Fruit fly (Drosophila melanogaster) whole organism, pupa: ENCODE results near the gene CAH1.
A peak's percentile ranks its signal among the peaks of the same experiment; 100 is the strongest.

Experiments used
- CG10348 ChIP-seq: fragments of 200-800 bp; sonication (Bioruptor generic); IDR thresholded peaks from 2 replicates; pipeline ENCODE4 v1.3.6; 2022; ENCODE audit warnings: missing biosample characterization, missing genetic modification characterization
- CG12605 ChIP-seq: fragments of 200-800 bp; sonication (Bioruptor generic); IDR thresholded peaks from 2 replicates; pipeline ENCODE4 v1.3.6; 2022; ENCODE audit warnings: missing biosample characterization, missing genetic modification characterization
- CG13204 ChIP-seq: fragments of 200-800 bp; sonication (Bioruptor generic); optimal IDR thresholded peaks from 2 replicates; lab custom pipeline; 2018; ENCODE audit warnings: missing biosample characterization, mild to moderate bottlenecking, missing genetic modification characterization, moderate library complexity
- CG14655 ChIP-seq: fragments of 200-800 bp; sonication (Bioruptor generic); optimal IDR thresholded peaks from 3 replicates; lab custom pipeline; 2017; ENCODE audit warnings: mild to moderate bottlenecking, missing biosample characterization, missing genetic modification reagents, missing genetic modification characterization
- CG15710 ChIP-seq: fragments of 200-800 bp; sonication (Bioruptor generic); optimal IDR thresholded peaks from 2 replicates; lab custom pipeline; 2018; ENCODE audit warnings: missing biosample characterization, mild to moderate bottlenecking, missing genetic modification characterization, moderate library complexity
- CG17806 ChIP-seq: fragments of 200-800 bp; sonication (Bioruptor generic); optimal IDR thresholded peaks from 2 replicates; lab custom pipeline; 2018; ENCODE audit warnings: missing biosample characterization, mild to moderate bottlenecking, missing genetic modification characterization, moderate library complexity
- CG32121 ChIP-seq: fragments of 200-800 bp; sonication (Bioruptor generic); IDR thresholded peaks from 2 replicates; pipeline ENCODE4 v1.3.6; 2022; ENCODE audit warnings: missing biosample characterization, missing genetic modification characterization
- CG34367 ChIP-seq: fragments of 200-800 bp; sonication (Bioruptor generic); optimal IDR thresholded peaks from 2 replicates; lab custom pipeline; 2018; ENCODE audit warnings: missing biosample characterization, mild to moderate bottlenecking, missing genetic modification characterization
- CG4496 ChIP-seq: fragments of 200-800 bp; sonication (Bioruptor generic); IDR thresholded peaks from 3 replicates; pipeline ENCODE4 v1.3.6; 2022; ENCODE audit warnings: missing biosample characterization, missing genetic modification characterization
- CG8159 ChIP-seq: fragments of 200-800 bp; sonication (Bioruptor generic); optimal IDR thresholded peaks from 3 replicates; lab custom pipeline; 2018; ENCODE audit warnings: missing biosample characterization, mild to moderate bottlenecking, missing genetic modification characterization, moderate library complexity
- CG8301 ChIP-seq: fragments of 200-800 bp; sonication (Bioruptor generic); optimal IDR thresholded peaks from 2 replicates; lab custom pipeline; 2018; ENCODE audit warnings: missing biosample characterization, mild to moderate bottlenecking, missing genetic modification characterization
- CG9948 ChIP-seq: fragments of 200-800 bp; sonication (Bioruptor generic); optimal IDR thresholded peaks from 2 replicates; lab custom pipeline; 2018; ENCODE audit warnings: missing biosample characterization, mild to moderate bottlenecking, missing genetic modification characterization, moderate library complexity
- D1 ChIP-seq: fragments of 200-800 bp; sonication (Bioruptor generic); optimal IDR thresholded peaks from 2 replicates; lab custom pipeline; 2018; ENCODE audit warnings: missing biosample characterization, mild to moderate bottlenecking, missing genetic modification characterization, moderate library complexity
- EcR ChIP-seq: fragments of 200-800 bp; sonication (Bioruptor generic); optimal IDR thresholded peaks from 3 replicates; lab custom pipeline; 2019; ENCODE audit warnings: missing biosample characterization, missing genetic modification characterization, mild to moderate bottlenecking, moderate library complexity, missing genetic modification reagents
- Ets98B ChIP-seq: fragments of 200-800 bp; sonication (Bioruptor generic); IDR thresholded peaks from 2 replicates; pipeline ENCODE4 v1.3.6; 2022; ENCODE audit warnings: missing biosample characterization, missing genetic modification characterization
- Pif1A ChIP-seq: fragments of 200-800 bp; sonication (Bioruptor generic); optimal IDR thresholded peaks from 3 replicates; lab custom pipeline; 2016; ENCODE audit warnings: missing biosample characterization, missing genetic modification characterization
- Pif1B ChIP-seq: fragments of 200-800 bp; sonication (Bioruptor generic); optimal IDR thresholded peaks from 3 replicates; lab custom pipeline; 2016; ENCODE audit warnings: missing biosample characterization, missing genetic modification characterization
- Snoo ChIP-seq: fragments of 200-800 bp; sonication (Bioruptor generic); optimal IDR thresholded peaks from 3 replicates; lab custom pipeline; 2017; ENCODE audit warnings: missing biosample characterization, mild to moderate bottlenecking, missing genetic modification characterization, inconsistent platforms
- fd96Ca ChIP-seq: fragments of 200-800 bp; sonication (Bioruptor generic); IDR thresholded peaks from 3 replicates; pipeline ENCODE4 v1.3.6; 2022; ENCODE audit warnings: missing biosample characterization, missing genetic modification characterization
- gl ChIP-seq: fragments of 200-800 bp; sonication (Bioruptor generic); optimal IDR thresholded peaks from 2 replicates; lab custom pipeline; 2018; ENCODE audit warnings: missing biosample characterization, mild to moderate bottlenecking, missing genetic modification characterization
- rn ChIP-seq: fragments of 200-800 bp; sonication (Bioruptor generic); IDR thresholded peaks from 2 replicates; pipeline ENCODE4 v1.3.6; 2022; ENCODE audit warnings: missing biosample characterization, missing genetic modification characterization

Gene CAH1

DNA sequence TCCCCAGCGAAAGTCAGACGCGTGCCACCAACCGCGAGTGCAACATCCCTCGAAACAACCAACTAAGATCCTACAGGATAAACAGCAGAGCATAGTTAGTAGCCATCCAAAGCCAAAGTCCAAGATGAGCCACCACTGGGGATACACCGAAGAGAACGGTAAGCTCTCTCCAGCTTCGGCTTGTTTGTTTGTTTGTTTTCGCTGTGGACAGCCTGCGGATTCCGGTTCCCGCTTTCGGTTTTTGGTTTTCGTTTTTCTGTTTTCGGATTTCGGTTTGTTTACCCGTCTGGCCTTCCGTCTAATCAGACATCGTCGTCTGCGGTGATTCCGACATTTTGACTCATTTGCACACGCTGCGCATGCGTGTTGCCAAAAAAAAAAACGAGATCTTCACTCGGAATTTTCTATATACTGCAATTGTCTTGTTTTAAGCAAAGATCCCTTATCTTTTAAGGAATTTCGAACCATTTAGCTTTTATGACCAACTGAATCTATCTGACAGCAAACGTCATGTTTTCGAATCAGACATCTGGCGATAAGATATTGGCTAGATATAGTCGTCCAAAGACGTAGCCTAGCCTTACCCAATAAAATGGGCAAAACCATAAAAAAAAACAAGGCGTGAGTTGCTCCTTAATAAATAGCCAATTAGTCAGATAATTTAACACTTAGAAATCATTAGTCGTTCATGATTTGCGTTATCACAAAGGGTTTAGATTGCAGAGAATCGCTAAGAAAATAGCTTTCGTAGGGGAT lies 557 bp downstream of the CAH1 start:
- TF ChIP-seq CG32121 (GFP tag; lab: Robert Waterston, UW) (no peak), fd96Ca (GFP tag; lab: Robert Waterston, UW) (no peak), CG4496 (GFP tag; lab: Robert Waterston, UW) (0 out of 3 replicates have a peak, but pooled peaks have one; percentile 22), CG13204 (GFP tag; lab: Kevin White, UChicago) (no peak), CG15710 (no peak), CG12605 (no peak), CG34367 (tag; lab: Kevin White, UChicago) (no peak), CG9948 (tag; lab: Kevin White, UChicago) (no peak), gl (tag; lab: Kevin White, UChicago) (no peak)

DNA sequence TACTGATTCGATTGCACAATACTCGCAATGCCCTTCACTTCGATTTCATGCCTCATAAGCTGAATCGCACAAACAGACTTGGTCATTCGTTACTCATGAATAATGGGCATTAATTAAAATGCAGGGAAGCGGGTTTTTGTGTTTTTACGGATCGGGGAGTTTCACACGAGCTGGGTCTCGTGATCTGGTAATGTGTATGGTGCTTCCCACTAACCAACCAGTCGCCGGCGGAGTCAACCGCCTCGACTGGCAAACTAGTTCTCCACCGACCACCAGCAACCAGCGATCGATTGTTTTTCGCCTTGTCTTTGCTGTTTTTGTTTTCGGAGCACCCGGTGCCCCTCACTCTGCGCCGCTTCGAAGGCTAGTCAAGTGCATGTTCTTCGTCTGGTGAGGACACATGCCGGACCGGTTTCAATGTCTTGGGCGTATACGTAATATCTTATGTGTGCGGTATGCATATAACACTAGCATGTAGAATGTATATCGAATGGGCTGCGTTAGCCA lies 1.2 kb downstream of the CAH1 start:
- no peak for TF ChIP-seq CG4496 (GFP tag; lab: Robert Waterston, UW)
- TF ChIP-seq CG10348 (GFP tag; lab: Robert Waterston, UW) = no peak
- peak; percentile 90 for TF ChIP-seq EcR
- no peak for TF ChIP-seq CG12605
- TF ChIP-seq Snoo (tag; lab: Kevin White, UChicago) = no peak
- TF ChIP-seq CG14655 = no peak
- TF ChIP-seq CG34367 (tag; lab: Kevin White, UChicago) = no peak
- TF ChIP-seq fd96Ca (GFP tag; lab: Robert Waterston, UW) = peak; percentile 46; the same call in 1 of the 3 replicates
- TF ChIP-seq gl (tag; lab: Kevin White, UChicago) = peak; percentile 37
- no peak for TF ChIP-seq CG9948 (tag; lab: Kevin White, UChicago)
- no peak for TF ChIP-seq CG17806 (tag; lab: Kevin White, UChicago)
- no peak for TF ChIP-seq Pif1A (GFP tag; lab: Kevin White, UChicago)
- no peak for TF ChIP-seq CG15710
- TF ChIP-seq CG13204 (GFP tag; lab: Kevin White, UChicago) = no peak
- no peak for TF ChIP-seq rn (GFP tag; lab: Robert Waterston, UW)
- no peak for TF ChIP-seq Pif1B
- TF ChIP-seq CG8159 = no peak
- TF ChIP-seq D1 (tag; lab: Kevin White, UChicago) = no peak
- TF ChIP-seq Ets98B (GFP tag; lab: Robert Waterston, UW) = peak; percentile 46; the same call in 1 of the 2 replicates
- TF ChIP-seq CG8301 (tag; lab: Kevin White, UChicago) = no peak
- no peak for TF ChIP-seq CG32121 (GFP tag; lab: Robert Waterston, UW)
- TF ChIP-seq, all 21 proteins: peak for 4

DNA sequence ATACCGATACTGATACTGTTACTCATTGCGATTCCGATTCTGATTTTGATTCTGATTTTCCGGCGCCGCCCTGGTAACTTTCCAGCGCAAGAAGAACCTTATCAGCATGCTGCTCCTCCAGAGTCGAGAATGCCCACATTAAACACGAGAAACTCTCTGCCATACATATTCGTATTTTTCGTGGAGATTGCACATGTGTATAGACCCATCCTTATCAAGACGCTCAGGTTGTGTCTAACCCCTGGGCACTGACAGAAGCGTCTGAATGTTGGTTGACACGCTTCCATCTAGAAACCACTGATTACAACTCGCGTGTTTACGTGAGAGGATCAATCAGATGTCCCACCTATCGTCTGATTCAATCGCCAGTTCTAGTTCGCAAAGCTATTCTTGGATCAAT lies 1.7 kb downstream of the CAH1 start:
- TF ChIP-seq CG34367 (tag; lab: Kevin White, UChicago) (no peak), CG14655 (no peak), CG12605 (no peak), CG17806 (tag; lab: Kevin White, UChicago) (no peak), CG15710 (no peak), Snoo (tag; lab: Kevin White, UChicago) (no peak), CG8159 (no peak), rn (GFP tag; lab: Robert Waterston, UW) (no peak), D1 (tag; lab: Kevin White, UChicago) (no peak), CG4496 (GFP tag; lab: Robert Waterston, UW) (no peak), CG9948 (tag; lab: Kevin White, UChicago) (no peak), CG32121 (GFP tag; lab: Robert Waterston, UW) (no peak), Pif1B (no peak)
- TF ChIP-seq, all 21 proteins: peak for 0

DNA sequence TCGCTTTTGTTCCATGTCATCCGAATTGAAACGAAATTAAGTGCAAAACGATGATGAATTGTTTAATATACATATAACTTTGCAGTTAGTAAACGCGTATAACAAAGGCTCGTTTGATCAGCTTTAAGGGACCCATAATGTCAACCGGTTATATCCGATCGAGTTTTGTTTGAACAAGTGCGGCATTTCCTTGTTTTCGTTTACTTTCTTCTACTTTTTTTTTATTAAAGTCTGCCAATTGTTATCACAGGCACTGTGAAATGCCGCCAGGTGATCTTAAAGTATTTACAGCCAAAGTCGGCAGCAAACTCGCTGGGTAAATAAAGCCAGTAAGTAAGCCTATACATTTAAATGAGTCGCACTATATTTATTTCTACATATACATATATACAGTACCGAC lies 3.7 kb downstream of the CAH1 start:
- TF ChIP-seq CG34367 (tag; lab: Kevin White, UChicago) = no peak
- TF ChIP-seq Pif1B = no peak
- no peak for TF ChIP-seq EcR
- no peak for TF ChIP-seq Ets98B (GFP tag; lab: Robert Waterston, UW)

DNA sequence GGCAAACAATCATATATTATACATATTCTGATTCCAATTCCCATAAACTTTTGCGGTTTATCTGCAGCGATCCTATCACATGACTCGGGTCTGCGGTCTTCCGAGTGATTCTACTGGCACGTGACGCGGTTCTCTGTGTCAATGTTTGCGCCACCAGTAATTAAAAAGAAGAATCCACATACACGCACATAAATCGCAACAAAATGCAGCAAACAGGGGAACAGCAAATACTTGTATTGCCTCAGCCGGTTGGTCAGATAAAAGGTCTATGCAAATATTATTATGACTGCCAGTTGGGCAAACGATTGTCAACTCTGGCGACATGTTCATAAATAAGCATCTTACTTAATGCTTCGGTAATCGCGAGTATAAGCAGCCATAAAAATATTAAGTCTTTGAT lies 4.5 kb downstream of the CAH1 start:
- no peak for TF ChIP-seq D1 (tag; lab: Kevin White, UChicago)
- TF ChIP-seq CG32121 (GFP tag; lab: Robert Waterston, UW) = no peak
- no peak for TF ChIP-seq EcR
- TF ChIP-seq Snoo (tag; lab: Kevin White, UChicago) = peak; percentile 3
- no peak for TF ChIP-seq Pif1A (GFP tag; lab: Kevin White, UChicago)
- TF ChIP-seq gl (tag; lab: Kevin White, UChicago) = no peak
- TF ChIP-seq CG34367 (tag; lab: Kevin White, UChicago) = no peak
- TF ChIP-seq CG9948 (tag; lab: Kevin White, UChicago) = no peak
- TF ChIP-seq CG14655 = no peak
- TF ChIP-seq, all 21 proteins: peak for 1

DNA sequence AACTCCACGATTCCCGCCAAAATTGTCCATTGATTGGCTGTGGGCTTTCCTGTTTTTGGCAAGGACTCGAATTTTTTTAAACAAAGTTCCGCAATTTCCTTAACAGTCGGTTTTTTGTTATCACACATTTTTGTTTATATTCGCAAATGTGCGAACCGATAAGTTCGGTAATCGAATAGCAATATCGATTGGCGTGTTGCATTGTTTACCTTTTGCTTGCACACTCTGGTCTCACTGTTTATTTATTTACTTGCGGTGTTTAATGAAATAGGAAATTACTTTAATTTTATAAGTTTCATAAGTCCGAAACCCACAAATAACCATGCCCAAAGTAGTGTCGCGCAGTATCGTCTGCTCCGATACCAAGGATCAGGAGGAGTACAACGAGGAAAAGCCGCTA lies 7.9 kb downstream of the CAH1 start, which contains the start of the genes Adat1 and CG16865:
Gene Adat1 (minus strand): TSS at position 152 of the 400 bp plus-strand sequence.
Gene CG16865 (plus strand): TSS at position 200 of the 400 bp plus-strand sequence.
- TF ChIP-seq rn (GFP tag; lab: Robert Waterston, UW) (no peak), EcR (no peak), D1 (tag; lab: Kevin White, UChicago) (no peak), Pif1A (GFP tag; lab: Kevin White, UChicago) (no peak), CG9948 (tag; lab: Kevin White, UChicago) (no peak), Snoo (tag; lab: Kevin White, UChicago) (no peak), CG10348 (GFP tag; lab: Robert Waterston, UW) (no peak), CG32121 (GFP tag; lab: Robert Waterston, UW) (no peak), CG14655 (no peak)
